Worm (Caenorhabditis elegans) whole organism, L2 larva: Measurements from ENCODE around the gene acr-25.
A peak's percentile ranks its signal among the peaks of the same experiment; 100 is the strongest.

Experiments
- C34F6.9 ChIP-seq: fragments of 150-350 bp; optimal IDR thresholded peaks from 2 replicates; lab custom pipeline; 2014; ENCODE audit warnings: missing biosample characterization, missing genetic modification characterization
- F13H6.1 ChIP-seq: sonication (generic microtip); optimal IDR thresholded peaks from 2 replicates; lab custom pipeline; 2016; ENCODE audit warnings: missing genetic modification characterization, missing compliant biosample characterization
- R02D3.7 ChIP-seq: fragments of 150-350 bp; optimal IDR thresholded peaks from 2 replicates; lab custom pipeline; 2014; ENCODE audit warnings: missing biosample characterization, missing genetic modification characterization
- Y55F3AM.14 ChIP-seq: fragments of 200-800 bp; sonication (Bioruptor generic); optimal IDR thresholded peaks from 2 replicates; lab custom pipeline; 2018; ENCODE audit warnings: mild to moderate bottlenecking, missing genetic modification characterization, missing compliant biosample characterization
- alr-1 ChIP-seq: fragments of 150-350 bp; optimal IDR thresholded peaks from 2 replicates; lab custom pipeline; 2014; ENCODE audit warnings: missing biosample characterization, missing genetic modification characterization
- aly-2 ChIP-seq: fragments of 150-350 bp; optimal IDR thresholded peaks from 2 replicates; lab custom pipeline; 2014; ENCODE audit warnings: missing biosample characterization, missing genetic modification characterization
- ama-1 ChIP-seq: fragments of 150-350 bp; optimal IDR thresholded peaks from 2 replicates; lab custom pipeline; 2018; ENCODE audit warnings: inconsistent platforms
- blmp-1 ChIP-seq: sonication (generic microtip); optimal IDR thresholded peaks from 2 replicates; lab custom pipeline; 2017; ENCODE audit warnings: missing genetic modification characterization, mild to moderate bottlenecking, missing compliant biosample characterization, antibody characterized with exemption, moderate library complexity; ENCODE audit not compliant: insufficient read depth
- ceh-16 ChIP-seq: fragments of 150-350 bp; optimal IDR thresholded peaks from 2 replicates; lab custom pipeline; 2014; ENCODE audit warnings: missing biosample characterization, missing genetic modification characterization
- crh-2 ChIP-seq: sonication (generic microtip); optimal IDR thresholded peaks from 2 replicates; lab custom pipeline; 2017; ENCODE audit warnings: missing biosample characterization, missing genetic modification characterization
- dmd-4 ChIP-seq: sonication (generic microtip); optimal IDR thresholded peaks from 2 replicates; lab custom pipeline; 2017; ENCODE audit warnings: missing biosample characterization, missing genetic modification characterization
- egl-27 ChIP-seq: sonication (generic microtip); optimal IDR thresholded peaks from 3 replicates; lab custom pipeline; 2017; ENCODE audit warnings: missing biosample characterization, missing genetic modification reagents, missing genetic modification characterization
- elt-1 ChIP-seq: fragments of 150-350 bp; optimal IDR thresholded peaks from 2 replicates; lab custom pipeline; 2014; ENCODE audit warnings: missing biosample characterization, missing genetic modification characterization
- elt-3 ChIP-seq: sonication (generic microtip); optimal IDR thresholded peaks from 2 replicates; lab custom pipeline; 2017; ENCODE audit warnings: missing biosample characterization, missing genetic modification characterization
- fos-1 ChIP-seq: fragments of 150-350 bp; optimal IDR thresholded peaks from 2 replicates; lab custom pipeline; 2014; ENCODE audit warnings: missing biosample characterization, missing genetic modification characterization
- gmeb-1 ChIP-seq: fragments of 150-350 bp; optimal IDR thresholded peaks from 2 replicates; lab custom pipeline; 2014; ENCODE audit warnings: missing biosample characterization, missing genetic modification characterization
- lin-11 ChIP-seq: fragments of 150-350 bp; sonication (generic microtip); optimal IDR thresholded peaks from 2 replicates; lab custom pipeline; 2014; ENCODE audit warnings: missing biosample characterization, missing genetic modification characterization, inconsistent platforms, mixed read lengths
- lin-13 ChIP-seq: fragments of 150-350 bp; optimal IDR thresholded peaks from 2 replicates; lab custom pipeline; 2014; ENCODE audit warnings: missing biosample characterization, missing genetic modification reagents, missing genetic modification characterization
- lin-39 ChIP-seq: fragments of 150-350 bp; optimal IDR thresholded peaks from 2 replicates; lab custom pipeline; 2014; ENCODE audit warnings: missing biosample characterization, missing genetic modification reagents, missing genetic modification characterization
- lsy-2 ChIP-seq, 2 experiments: fragments of 150-350 bp in 1 of 2; sonication (generic microtip) in 1 of 2; optimal IDR thresholded peaks; 2 replicates each; lab custom pipeline; 2014 to 2017; ENCODE audit warnings: missing biosample characterization in 2 of 2, missing genetic modification characterization in 2 of 2
- mab-5 ChIP-seq: fragments of 150-350 bp; optimal IDR thresholded peaks from 2 replicates; lab custom pipeline; 2014; ENCODE audit warnings: missing biosample characterization, missing genetic modification characterization
- mbf-1 ChIP-seq: sonication (generic microtip); optimal IDR thresholded peaks from 2 replicates; lab custom pipeline; 2017; ENCODE audit warnings: missing biosample characterization, missing genetic modification characterization
- mdl-1 ChIP-seq, 2 experiments: fragments of 150-350 bp in 1 of 2; sonication (generic microtip) in 1 of 2; optimal IDR thresholded peaks; 2 replicates each; lab custom pipeline; 2017; ENCODE audit warnings: missing biosample characterization in 2 of 2, missing genetic modification characterization in 2 of 2
- nhr-11 ChIP-seq: fragments of 150-350 bp; optimal IDR thresholded peaks from 2 replicates; lab custom pipeline; 2014; ENCODE audit warnings: missing biosample characterization, missing genetic modification characterization
- nhr-12 ChIP-seq: fragments of 150-350 bp; optimal IDR thresholded peaks from 2 replicates; lab custom pipeline; 2014; ENCODE audit warnings: missing biosample characterization, missing genetic modification characterization
- nhr-129 ChIP-seq: fragments of 150-350 bp; optimal IDR thresholded peaks from 2 replicates; lab custom pipeline; 2014; ENCODE audit warnings: missing biosample characterization, missing genetic modification characterization
- nhr-23 ChIP-seq: fragments of 150-350 bp; optimal IDR thresholded peaks from 2 replicates; lab custom pipeline; 2014; ENCODE audit warnings: missing biosample characterization, missing genetic modification reagents, missing genetic modification characterization
- nhr-237 ChIP-seq: fragments of 150-350 bp; optimal IDR thresholded peaks from 2 replicates; lab custom pipeline; 2014; ENCODE audit warnings: missing biosample characterization, missing genetic modification characterization
- nhr-25 ChIP-seq: fragments of 150-350 bp; sonication (generic microtip); optimal IDR thresholded peaks from 3 replicates; lab custom pipeline; 2014; ENCODE audit warnings: missing biosample characterization, missing genetic modification characterization
- nhr-6 ChIP-seq: fragments of 150-350 bp; optimal IDR thresholded peaks from 2 replicates; lab custom pipeline; 2014; ENCODE audit warnings: missing biosample characterization, missing genetic modification characterization
- nhr-77 ChIP-seq: fragments of 150-350 bp; optimal IDR thresholded peaks from 2 replicates; lab custom pipeline; 2014; ENCODE audit warnings: missing biosample characterization, missing genetic modification characterization
- skn-1 ChIP-seq: sonication (generic microtip); optimal IDR thresholded peaks from 2 replicates; lab custom pipeline; 2017; ENCODE audit warnings: missing biosample characterization, missing genetic modification characterization
- sma-3 ChIP-seq: sonication (generic microtip); optimal IDR thresholded peaks from 2 replicates; lab custom pipeline; 2016; ENCODE audit warnings: missing genetic modification reagents, missing genetic modification characterization, missing compliant biosample characterization
- sma-9 ChIP-seq, 2 experiments: fragments of 150-350 bp in 1 of 2; sonication (generic microtip) in 1 of 2; optimal IDR thresholded peaks; 2 replicates each; lab custom pipeline; 2014 to 2016; ENCODE audit warnings: missing genetic modification characterization in 2 of 2, mild to moderate bottlenecking in 1 of 2, missing biosample characterization in 1 of 2, missing compliant biosample characterization in 1 of 2, missing genetic modification reagents in 1 of 2, moderate library complexity in 1 of 2
- unc-39 ChIP-seq: fragments of 150-350 bp; optimal IDR thresholded peaks from 2 replicates; lab custom pipeline; 2014; ENCODE audit warnings: missing biosample characterization, missing genetic modification characterization
- unc-55 ChIP-seq: fragments of 150-350 bp; sonication (generic microtip); optimal IDR thresholded peaks from 3 replicates; lab custom pipeline; 2014; ENCODE audit warnings: missing biosample characterization, missing genetic modification reagents, missing genetic modification characterization
- zag-1 ChIP-seq: fragments of 150-350 bp; optimal IDR thresholded peaks from 2 replicates; lab custom pipeline; 2014; ENCODE audit warnings: missing biosample characterization, missing genetic modification characterization
- ztf-1 ChIP-seq: fragments of 200-800 bp; sonication (Bioruptor generic); conservative IDR thresholded peaks from 2 replicates; pipeline ENCODE4 v1.3.6; 2022; ENCODE audit warnings: missing genetic modification characterization, missing compliant biosample characterization
- ztf-4 ChIP-seq: fragments of 150-350 bp; optimal IDR thresholded peaks from 2 replicates; lab custom pipeline; 2014; ENCODE audit warnings: missing biosample characterization, missing genetic modification characterization

Gene acr-25

ce11 chrIV:6480978-6481377 lies 16.9 kb downstream of the acr-25 start (continued):
- TF ChIP-seq Y55F3AM.14 (peak; percentile 28), unc-39 (tag; lab: Kevin White, UChicago) (no peak), nhr-77 (no peak), nhr-6 (tag; lab: Kevin White, UChicago) (no peak), skn-1 (tag; lab: Kevin White, UChicago) (no peak), sma-9 (GFP tag; optimal IDR thresholded peaks at IDR 0.05; lab: Kevin White, UChicago) (peak; percentile 55), sma-9 (tag; optimal IDR thresholded peaks at IDR 0.05; lab: Kevin White, UChicago) (no peak), R02D3.7 (tag; lab: Kevin White, UChicago) (no peak), nhr-11 (tag; lab: Kevin White, UChicago) (no peak), alr-1 (tag; lab: Kevin White, UChicago) (no peak), dmd-4 (tag; lab: Kevin White, UChicago) (no peak), ztf-1 (GFP tag; lab: Robert Waterston, UW) (no peak), elt-3 (no peak), mbf-1 (tag; lab: Kevin White, UChicago) (no peak), blmp-1 (tag; lab: Kevin White, UChicago) (no peak)

ce11 chrIV:6487047-6487446 lies 22.9 kb downstream of the acr-25 start, which contains the start of gene Y73B6BL.37:
Gene Y73B6BL.37, plus strand, starts transcription at chrIV:6487347.
- no peak for TF ChIP-seq zag-1 (tag; lab: Kevin White, UChicago)
- no peak for TF ChIP-seq ceh-16 (tag; lab: Kevin White, UChicago)
- TF ChIP-seq lin-11 (tag; lab: Kevin White, UChicago): no peak
- no peak for TF ChIP-seq elt-1
- TF ChIP-seq unc-55 (GFP tag; lab: Kevin White, UChicago): no peak
- TF ChIP-seq nhr-129 (tag; lab: Kevin White, UChicago): no peak
- no peak for TF ChIP-seq sma-3

ce11 chrIV:6491915-6492314 lies 27.8 kb downstream of the acr-25 start:
- TF ChIP-seq mdl-1 (tag; optimal IDR thresholded peaks at IDR 0.05; lab: Kevin White, UChicago) (no peak), ceh-16 (tag; lab: Kevin White, UChicago) (peak; percentile 76), ztf-1 (GFP tag; lab: Robert Waterston, UW) (no peak), nhr-25 (tag; lab: Kevin White, UChicago) (peak; percentile 62)

ce11 chrIV:6493299-6493698 lies 29.2 kb downstream of the acr-25 start, which contains the start of gene Y73B6BL.44:
Gene Y73B6BL.44, plus strand, starts transcription at chrIV:6493599.
- TF ChIP-seq aly-2 (no peak), sma-9 (GFP tag; optimal IDR thresholded peaks at IDR 0.05; lab: Kevin White, UChicago) (no peak), sma-9 (tag; optimal IDR thresholded peaks at IDR 0.05; lab: Kevin White, UChicago) (no peak)

ce11 chrIV:6496103-6496502 lies 32.0 kb downstream of the acr-25 start:
- TF ChIP-seq ceh-16 (tag; lab: Kevin White, UChicago): peak; percentile 63
- no peak for TF ChIP-seq nhr-77

ce11 chrIV:6500433-6500832 lies 36.3 kb downstream of the acr-25 start:
- TF ChIP-seq gmeb-1 (tag; lab: Kevin White, UChicago) (no peak), lin-39 (tag; lab: Kevin White, UChicago) (no peak), lin-13 (GFP tag; lab: Kevin White, UChicago) (no peak), nhr-12 (tag; lab: Kevin White, UChicago) (no peak), mbf-1 (tag; lab: Kevin White, UChicago) (no peak), elt-3 (no peak), ama-1 (lab: Kevin White, UChicago) (no peak), egl-27 (tag; lab: Kevin White, UChicago) (no peak), R02D3.7 (tag; lab: Kevin White, UChicago) (no peak)

- no peak for TF ChIP-seq lsy-2 (tag; optimal IDR thresholded peaks at IDR 0.05; lab: Kevin White, UChicago)
- no peak for TF ChIP-seq nhr-6 (tag; lab: Kevin White, UChicago)
- no peak for TF ChIP-seq ztf-1 (GFP tag; lab: Robert Waterston, UW)
- no peak for TF ChIP-seq mab-5
- TF ChIP-seq lin-11 (tag; lab: Kevin White, UChicago): no peak
- peak; percentile 81 for TF ChIP-seq F13H6.1 (tag; lab: Kevin White, UChicago)
- no peak for TF ChIP-seq ztf-4 (tag; lab: Kevin White, UChicago)
- TF ChIP-seq zag-1 (tag; lab: Kevin White, UChicago): no peak
- TF ChIP-seq egl-27 (tag; lab: Kevin White, UChicago): no peak
- TF ChIP-seq ceh-16 (tag; lab: Kevin White, UChicago): no peak
- TF ChIP-seq nhr-237 (tag; lab: Kevin White, UChicago): no peak
- TF ChIP-seq crh-2: peak; percentile 49
- TF ChIP-seq fos-1 (tag; lab: Kevin White, UChicago): peak; percentile 20
- no peak for TF ChIP-seq C34F6.9
- TF ChIP-seq skn-1 (tag; lab: Kevin White, UChicago): no peak
- no peak for TF ChIP-seq nhr-25 (tag; lab: Kevin White, UChicago)
- no peak for TF ChIP-seq nhr-23 (tag; lab: Kevin White, UChicago)
- no peak for TF ChIP-seq blmp-1 (tag; lab: Kevin White, UChicago)
- TF ChIP-seq gmeb-1 (tag; lab: Kevin White, UChicago): peak; percentile 35
- TF ChIP-seq nhr-11 (tag; lab: Kevin White, UChicago): no peak
- no peak for TF ChIP-seq elt-1
- TF ChIP-seq nhr-129 (tag; lab: Kevin White, UChicago): peak; percentile 76
- TF ChIP-seq lin-13 (GFP tag; lab: Kevin White, UChicago): no peak
Observed at ce11 chrIV:6500843-6501242, 36.7 kb downstream of the acr-25 start.
